Fruit fly (Drosophila melanogaster) whole organism, embryonic: ENCODE results near the gene mRpL10.

Experiments
- Adf1 ChIP-seq: fragments of 200-800 bp; sonication (Bioruptor generic); IDR thresholded peaks from 2 replicates; pipeline ENCODE4 v1.3.6; 2022; ENCODE audit warnings: missing biosample characterization, missing genetic modification characterization
- CG10543 ChIP-seq: fragments of 200-800 bp; sonication (Bioruptor generic); optimal IDR thresholded peaks from 3 replicates; lab custom pipeline; 2017; ENCODE audit warnings: missing biosample characterization, mild to moderate bottlenecking, missing genetic modification characterization, moderate library complexity
- CG11398 ChIP-seq: fragments of 200-800 bp; sonication (Bioruptor generic); optimal IDR thresholded peaks from 2 replicates; lab custom pipeline; 2016; ENCODE audit warnings: missing biosample characterization, missing genetic modification characterization
- CG12155 ChIP-seq: fragments of 200-800 bp; sonication (Bioruptor generic); optimal IDR thresholded peaks from 3 replicates; lab custom pipeline; 2016; ENCODE audit warnings: missing biosample characterization, missing genetic modification characterization
- CG12219 ChIP-seq: fragments of 200-800 bp; sonication (Bioruptor generic); optimal IDR thresholded peaks from 3 replicates; lab custom pipeline; 2018; ENCODE audit warnings: missing biosample characterization, mild to moderate bottlenecking, missing genetic modification characterization
- CG13287 ChIP-seq: fragments of 200-800 bp; sonication (Bioruptor generic); IDR thresholded peaks from 2 replicates; pipeline ENCODE4 v1.3.6; 2022; ENCODE audit warnings: missing biosample characterization, missing genetic modification characterization; ENCODE audit not compliant: partially characterized antibody
- CG15514 ChIP-seq: fragments of 200-800 bp; sonication (Bioruptor generic); optimal IDR thresholded peaks from 3 replicates; lab custom pipeline; 2017; ENCODE audit warnings: missing biosample characterization, missing genetic modification characterization, mild to moderate bottlenecking, moderate library complexity, missing genetic modification reagents
- CG1602 ChIP-seq: fragments of 200-800 bp; sonication (Bioruptor generic); optimal IDR thresholded peaks from 3 replicates; lab custom pipeline; 2016; ENCODE audit warnings: missing biosample characterization, missing genetic modification characterization
- CG16779 ChIP-seq: fragments of 200-800 bp; sonication (Bioruptor generic); IDR thresholded peaks from 2 replicates; pipeline ENCODE4 v1.3.6; 2022; ENCODE audit warnings: missing biosample characterization, missing genetic modification characterization
- CG17568 ChIP-seq: fragments of 200-800 bp; sonication (Bioruptor generic); optimal IDR thresholded peaks from 2 replicates; lab custom pipeline; 2018; ENCODE audit warnings: missing biosample characterization, mild to moderate bottlenecking, missing genetic modification characterization, moderate library complexity
- CG17829 ChIP-seq: fragments of 200-800 bp; optimal IDR thresholded peaks from 2 replicates; lab custom pipeline; 2019; ENCODE audit warnings: missing biosample characterization, mild to moderate bottlenecking, missing genetic modification characterization, moderate library complexity
- CG18476 ChIP-seq: fragments of 200-800 bp; sonication (Bioruptor generic); optimal IDR thresholded peaks from 2 replicates; lab custom pipeline; 2016; ENCODE audit warnings: missing biosample characterization, mild to moderate bottlenecking, missing genetic modification characterization
- CG30403 ChIP-seq: fragments of 200-800 bp; sonication (Bioruptor generic); optimal IDR thresholded peaks from 3 replicates; lab custom pipeline; 2016; ENCODE audit warnings: missing biosample characterization, missing genetic modification characterization
- CG3995 ChIP-seq: fragments of 200-800 bp; sonication (Bioruptor generic); optimal IDR thresholded peaks from 3 replicates; lab custom pipeline; 2016; ENCODE audit warnings: missing biosample characterization, missing genetic modification characterization
- CG42726 ChIP-seq: fragments of 200-800 bp; sonication (Bioruptor generic); IDR thresholded peaks from 2 replicates; pipeline ENCODE4 v1.3.6; 2022; ENCODE audit warnings: missing biosample characterization, missing genetic modification characterization; ENCODE audit not compliant: partially characterized antibody
- CG4424 ChIP-seq: fragments of 200-800 bp; sonication (Bioruptor generic); optimal IDR thresholded peaks from 3 replicates; lab custom pipeline; 2016; ENCODE audit warnings: missing biosample characterization, missing genetic modification characterization
- CG7745 ChIP-seq: fragments of 200-800 bp; sonication (Bioruptor generic); optimal IDR thresholded peaks from 2 replicates; lab custom pipeline; 2018; ENCODE audit warnings: missing biosample characterization, mild to moderate bottlenecking, missing genetic modification characterization, moderate library complexity
- CG7963 ChIP-seq: fragments of 200-800 bp; sonication (Bioruptor generic); IDR thresholded peaks from 3 replicates; pipeline ENCODE4 v1.3.6; 2022; ENCODE audit warnings: missing biosample characterization, missing genetic modification characterization; ENCODE audit not compliant: partially characterized antibody
- CG8281 ChIP-seq: fragments of 200-800 bp; sonication (Bioruptor generic); optimal IDR thresholded peaks from 2 replicates; lab custom pipeline; 2018; ENCODE audit warnings: missing biosample characterization, mild to moderate bottlenecking, missing genetic modification characterization, moderate library complexity
- CG8944 ChIP-seq: fragments of 200-800 bp; sonication (Bioruptor generic); optimal IDR thresholded peaks from 3 replicates; lab custom pipeline; 2016; ENCODE audit warnings: missing biosample characterization, missing genetic modification characterization
- Dfd ChIP-seq, 2 experiments: fragments of >200 bp; optimal IDR thresholded peaks; 2 replicates each; lab custom pipeline; 2017; ENCODE audit warnings: missing biosample characterization in 2 of 2, missing genetic modification characterization in 2 of 2
- Doc3 ChIP-seq: fragments of 200-800 bp; sonication (Bioruptor generic); IDR thresholded peaks from 3 replicates; pipeline ENCODE4 v1.3.6; 2022; ENCODE audit warnings: missing biosample characterization, missing genetic modification characterization; ENCODE audit not compliant: partially characterized antibody
- HLH54F ChIP-seq: fragments of 200-800 bp; sonication (Bioruptor generic); optimal IDR thresholded peaks from 3 replicates; lab custom pipeline; 2016; ENCODE audit warnings: missing biosample characterization, missing genetic modification characterization
- HLHmδ ChIP-seq: fragments of 200-800 bp; sonication (Bioruptor generic); optimal IDR thresholded peaks from 2 replicates; lab custom pipeline; 2018; ENCODE audit warnings: missing biosample characterization, mild to moderate bottlenecking, missing genetic modification characterization, moderate library complexity
- Hey ChIP-seq: fragments of 200-800 bp; sonication (Bioruptor generic); optimal IDR thresholded peaks from 3 replicates; lab custom pipeline; 2018; ENCODE audit warnings: missing biosample characterization, mild to moderate bottlenecking, missing genetic modification characterization
- HmgZ ChIP-seq: fragments of 200-800 bp; sonication (Bioruptor generic); optimal IDR thresholded peaks from 2 replicates; lab custom pipeline; 2018; ENCODE audit warnings: missing biosample characterization, mild to moderate bottlenecking, missing genetic modification characterization
- Med ChIP-seq: fragments of 200-800 bp; sonication (Bioruptor generic); peaks from one replicate; lab custom pipeline; 2016; ENCODE audit warnings: missing biosample characterization, missing genetic modification characterization, mild to moderate bottlenecking, inconsistent platforms, moderate library complexity
- Neu2 ChIP-seq: fragments of 200-800 bp; sonication (Bioruptor generic); optimal IDR thresholded peaks from 3 replicates; lab custom pipeline; 2016; ENCODE audit warnings: missing biosample characterization, missing genetic modification characterization, borderline replicate concordance
- Rx ChIP-seq: fragments of 200-800 bp; sonication (Bioruptor generic); IDR thresholded peaks from 2 replicates; pipeline ENCODE4 v1.3.6; 2022; ENCODE audit warnings: missing biosample characterization, missing genetic modification characterization
- Sry-β ChIP-seq: fragments of 200-800 bp; sonication (Bioruptor generic); optimal IDR thresholded peaks from 2 replicates; lab custom pipeline; 2018; ENCODE audit warnings: missing biosample characterization, mild to moderate bottlenecking, missing genetic modification characterization, moderate library complexity
- Taf1 ChIP-seq: fragments of 200-800 bp; sonication (Bioruptor generic); IDR thresholded peaks from 2 replicates; pipeline ENCODE4 v1.3.6; 2022; ENCODE audit warnings: missing biosample characterization, missing genetic modification characterization
- ab ChIP-seq: fragments of 200-800 bp; sonication (Bioruptor generic); optimal IDR thresholded peaks from 2 replicates; lab custom pipeline; 2016; ENCODE audit warnings: missing biosample characterization, missing genetic modification characterization
- ara ChIP-seq: fragments of 200-800 bp; sonication (Bioruptor generic); IDR thresholded peaks from 2 replicates; pipeline ENCODE4 v1.3.6; 2022; ENCODE audit warnings: missing biosample characterization, missing genetic modification characterization
- bigmax ChIP-seq: fragments of 200-800 bp; sonication (Bioruptor generic); optimal IDR thresholded peaks from 2 replicates; lab custom pipeline; 2018; ENCODE audit warnings: missing biosample characterization, mild to moderate bottlenecking, missing genetic modification characterization
- corto ChIP-seq: fragments of 200-800 bp; sonication (Bioruptor generic); optimal IDR thresholded peaks from 2 replicates; lab custom pipeline; 2016; ENCODE audit warnings: missing biosample characterization, mild to moderate bottlenecking, missing genetic modification characterization, moderate library complexity
- esg ChIP-seq: fragments of 200-800 bp; sonication (Bioruptor generic); conservative IDR thresholded peaks from 2 replicates; pipeline ENCODE4 v1.3.6; 2022; ENCODE audit warnings: missing biosample characterization, missing genetic modification characterization
- ftz-f1 ChIP-seq: fragments of 200-800 bp; sonication (Bioruptor generic); optimal IDR thresholded peaks from 2 replicates; lab custom pipeline; 2016; ENCODE audit warnings: missing biosample characterization, missing genetic modification characterization
- kah ChIP-seq: fragments of 200-800 bp; sonication (Bioruptor generic); optimal IDR thresholded peaks from 2 replicates; lab custom pipeline; 2018; ENCODE audit warnings: missing biosample characterization, mild to moderate bottlenecking, missing genetic modification characterization
- maf-S ChIP-seq: fragments of 200-800 bp; sonication (Bioruptor generic); optimal IDR thresholded peaks from 2 replicates; lab custom pipeline; 2016; ENCODE audit warnings: missing biosample characterization, missing genetic modification characterization
- mirr ChIP-seq: fragments of 200-800 bp; sonication (Bioruptor generic); optimal IDR thresholded peaks from 3 replicates; lab custom pipeline; 2018; ENCODE audit warnings: missing biosample characterization, mild to moderate bottlenecking, missing genetic modification characterization
- mld ChIP-seq: fragments of 200-800 bp; sonication (Bioruptor generic); IDR thresholded peaks from 3 replicates; pipeline ENCODE4 v1.3.6; 2022; ENCODE audit warnings: missing biosample characterization, missing genetic modification characterization; ENCODE audit not compliant: partially characterized antibody
- nom ChIP-seq: fragments of 200-800 bp; sonication (Bioruptor generic); optimal IDR thresholded peaks from 2 replicates; lab custom pipeline; 2017; ENCODE audit warnings: missing biosample characterization, missing genetic modification characterization, mild to moderate bottlenecking, moderate library complexity, missing genetic modification reagents
- p53 ChIP-seq: fragments of 200-800 bp; sonication (Bioruptor generic); optimal IDR thresholded peaks from 2 replicates; lab custom pipeline; 2016; ENCODE audit warnings: missing biosample characterization, missing genetic modification characterization
- shn ChIP-seq: fragments of 200-800 bp; sonication (Bioruptor generic); optimal IDR thresholded peaks from 3 replicates; lab custom pipeline; 2016; ENCODE audit warnings: missing biosample characterization, missing genetic modification characterization
- slp2 ChIP-seq: fragments of 200-800 bp; sonication (Bioruptor generic); optimal IDR thresholded peaks from 2 replicates; lab custom pipeline; 2016; ENCODE audit warnings: missing biosample characterization, missing genetic modification characterization
- trem ChIP-seq: fragments of 200-800 bp; optimal IDR thresholded peaks from 3 replicates; lab custom pipeline; 2019; ENCODE audit warnings: missing biosample characterization, mild to moderate bottlenecking, missing genetic modification characterization, moderate library complexity
- wek ChIP-seq: fragments of 200-800 bp; sonication (Bioruptor generic); optimal IDR thresholded peaks from 3 replicates; lab custom pipeline; 2018; ENCODE audit warnings: missing biosample characterization, mild to moderate bottlenecking, missing genetic modification characterization, moderate library complexity
- z ChIP-seq: fragments of 200-800 bp; sonication (Bioruptor generic); IDR thresholded peaks from 3 replicates; pipeline ENCODE4 v1.3.6; 2022; ENCODE audit warnings: missing biosample characterization, missing genetic modification characterization
- zen ChIP-seq: fragments of 200-800 bp; sonication (Bioruptor generic); optimal IDR thresholded peaks from 3 replicates; lab custom pipeline; 2018; ENCODE audit warnings: missing biosample characterization, mild to moderate bottlenecking, missing genetic modification characterization, moderate library complexity

The mRpL10 gene

dm6 chr2L:207129-207813 lies 3.7 kb downstream of the mRpL10 start, which contains the start of the genes Tbc1d15-17 and CG11617 (continued):
- TF ChIP-seq Doc3 (GFP tag; lab: Robert Waterston, UW) = peak; percentile 27; the same call in 1 of the 3 replicates
- TF ChIP-seq mld (GFP tag; lab: Robert Waterston, UW) = no peak; the same call in 2 of the 3 replicates
- no peak for TF ChIP-seq CG1602 (GFP tag; lab: Kevin White, UChicago)
- TF ChIP-seq kah = no peak
- no peak for TF ChIP-seq z (GFP tag; lab: Robert Waterston, UW)
- TF ChIP-seq ftz-f1 = no peak
- TF ChIP-seq Hey (tag; lab: Kevin White, UChicago) = no peak
- TF ChIP-seq trem (tag; lab: Kevin White, UChicago) = peak; percentile 80
- no peak for TF ChIP-seq CG8944 (GFP tag; lab: Kevin White, UChicago)
- no peak for TF ChIP-seq Rx (GFP tag; lab: Robert Waterston, UW)
- no peak for TF ChIP-seq CG17568
- TF ChIP-seq ab = no peak
- TF ChIP-seq ara = peak; percentile 30; the same call in 1 of the 2 replicates
- no peak for TF ChIP-seq CG16779
- peak; percentile 16 for TF ChIP-seq maf-S (GFP tag; lab: Kevin White, UChicago)
- peak; percentile 14 for TF ChIP-seq bigmax (GFP tag; lab: Kevin White, UChicago)
- no peak for TF ChIP-seq CG7745
- TF ChIP-seq HLH54F (GFP tag; lab: Kevin White, UChicago) = no peak
- TF ChIP-seq mirr (GFP tag; lab: Kevin White, UChicago) = peak; percentile 1
- no peak for TF ChIP-seq CG7963 (GFP tag; lab: Robert Waterston, UW)
- no peak for TF ChIP-seq CG8281 (tag; lab: Kevin White, UChicago)
- no peak for TF ChIP-seq slp2 (GFP tag; lab: Kevin White, UChicago)
- peak; percentile 31 for TF ChIP-seq CG17829 (tag; lab: Kevin White, UChicago)
- TF ChIP-seq p53 (GFP tag; lab: Kevin White, UChicago) = no peak
- TF ChIP-seq CG4424 (GFP tag; lab: Kevin White, UChicago) = no peak
- no peak for TF ChIP-seq CG12219
- TF ChIP-seq HLHmδ (GFP tag; lab: Kevin White, UChicago) = no peak
- no peak for TF ChIP-seq CG10543 (GFP tag; lab: Kevin White, UChicago)
- peak; percentile 75 for TF ChIP-seq CG15514
- 0 out of 2 replicates have a peak, but pooled peaks have one; percentile 41 for TF ChIP-seq CG42726 (GFP tag; lab: Robert Waterston, UW)
- no peak for TF ChIP-seq CG30403 (GFP tag; lab: Kevin White, UChicago)
- peak; percentile 72 for TF ChIP-seq CG3995
- no peak for TF ChIP-seq corto (GFP tag; lab: Kevin White, UChicago)
- TF ChIP-seq esg (GFP tag; lab: Robert Waterston, UW) = no peak
- TF ChIP-seq nom (GFP tag; lab: Kevin White, UChicago) = no peak
- TF ChIP-seq CG18476 (GFP tag; lab: Kevin White, UChicago) = no peak
- TF ChIP-seq CG12155 (GFP tag; lab: Kevin White, UChicago) = no peak
- no peak for TF ChIP-seq wek (GFP tag; lab: Kevin White, UChicago)
- peak; percentile 82 for TF ChIP-seq Med
- TF ChIP-seq Neu2 (GFP tag; lab: Kevin White, UChicago) = no peak
- no peak for TF ChIP-seq CG11398 (GFP tag; lab: Kevin White, UChicago)
- no peak for TF ChIP-seq Adf1 (GFP tag; lab: Robert Waterston, UW)
- TF ChIP-seq HmgZ = peak; percentile 76
- peak; percentile 64; the same call in 1 of the 2 replicates for TF ChIP-seq CG13287 (GFP tag; lab: Robert Waterston, UW)
- peak; percentile 40 for TF ChIP-seq zen (tag; lab: Kevin White, UChicago)
- no peak for TF ChIP-seq Sry-β (GFP tag; lab: Kevin White, UChicago)
- TF ChIP-seq shn (GFP tag; lab: Kevin White, UChicago) = no peak
- no peak for TF ChIP-seq Dfd (GFP tag; optimal IDR thresholded peaks at IDR 0.05; lab: Kevin White, UChicago)
- no peak for TF ChIP-seq Taf1 (GFP tag; lab: Robert Waterston, UW)
